Worm (Caenorhabditis elegans) whole organism, early embryonic: ENCODE measurements around the gene ubxn-5.

ENCODE experiments used
- B0310.2 ChIP-seq: sonication (generic microtip); optimal IDR thresholded peaks from 2 replicates; lab custom pipeline; 2016; ENCODE audit warnings: mild to moderate bottlenecking, missing genetic modification characterization, missing compliant biosample characterization
- F13C5.2 ChIP-seq: sonication (generic microtip); optimal IDR thresholded peaks from 2 replicates; lab custom pipeline; 2017; ENCODE audit warnings: mild to moderate bottlenecking, missing genetic modification characterization, inconsistent platforms, missing compliant biosample characterization
- aly-1 ChIP-seq: sonication (generic microtip); optimal IDR thresholded peaks from 2 replicates; lab custom pipeline; 2016; ENCODE audit warnings: missing genetic modification characterization, missing compliant biosample characterization
- ama-1 ChIP-seq: fragments of 150-350 bp; optimal IDR thresholded peaks from 2 replicates; lab custom pipeline; 2014
- ceh-13 ChIP-seq: fragments of 200-800 bp; sonication (Bioruptor generic); optimal IDR thresholded peaks from 2 replicates; lab custom pipeline; 2018; ENCODE audit warnings: mild to moderate bottlenecking, missing genetic modification characterization, missing compliant biosample characterization
- ceh-36 ChIP-seq: sonication (generic microtip); optimal IDR thresholded peaks from 2 replicates; lab custom pipeline; 2016; ENCODE audit warnings: missing genetic modification characterization, inconsistent platforms, missing compliant biosample characterization
- ets-7 ChIP-seq: sonication (generic microtip); optimal IDR thresholded peaks from 2 replicates; lab custom pipeline; 2016; ENCODE audit warnings: missing genotype, missing genetic modification characterization, missing compliant biosample characterization
- flt-1 ChIP-seq: fragments of 200-800 bp; sonication (Bioruptor generic); IDR thresholded peaks from 2 replicates; pipeline ENCODE4 v1.3.6; 2022; ENCODE audit warnings: missing genetic modification characterization, missing compliant biosample characterization
- hmbx-1 ChIP-seq: sonication (generic microtip); optimal IDR thresholded peaks from 2 replicates; lab custom pipeline; 2016; ENCODE audit warnings: mild to moderate bottlenecking, missing genetic modification characterization, missing compliant biosample characterization
- hmg-4 ChIP-seq: fragments of 200-800 bp; sonication (Bioruptor generic); optimal IDR thresholded peaks from 2 replicates; lab custom pipeline; 2018; ENCODE audit warnings: mild to moderate bottlenecking, missing genetic modification characterization, missing compliant biosample characterization
- hnd-1 ChIP-seq: sonication (generic microtip); optimal IDR thresholded peaks from 2 replicates; lab custom pipeline; 2016; ENCODE audit warnings: missing genetic modification characterization, missing compliant biosample characterization
- pes-1 ChIP-seq: fragments of 200-800 bp; sonication (Bioruptor generic); IDR thresholded peaks from 2 replicates; pipeline ENCODE4 v1.3.6; 2022; ENCODE audit warnings: missing genetic modification reagents, missing genetic modification characterization, missing compliant biosample characterization
- scrt-1 ChIP-seq: fragments of 200-800 bp; sonication (Bioruptor generic); IDR thresholded peaks from 2 replicates; pipeline ENCODE4 v1.3.6; 2022; ENCODE audit warnings: missing genetic modification characterization, missing compliant biosample characterization
- sea-1 ChIP-seq: fragments of 200-800 bp; sonication (Bioruptor generic); conservative IDR thresholded peaks from 2 replicates; pipeline ENCODE4 v1.3.6; 2022; ENCODE audit warnings: missing genetic modification characterization, missing compliant biosample characterization
- tbx-11 ChIP-seq: fragments of 200-800 bp; sonication (Bioruptor generic); IDR thresholded peaks from 2 replicates; pipeline ENCODE4 v1.3.6; 2022; ENCODE audit warnings: missing genetic modification characterization, missing compliant biosample characterization
- tbx-37 ChIP-seq: fragments of 200-800 bp; sonication (Bioruptor generic); conservative IDR thresholded peaks from 2 replicates; pipeline ENCODE4 v1.3.6; 2022; ENCODE audit warnings: missing genetic modification reagents, missing genetic modification characterization, missing compliant biosample characterization
- tra-4 ChIP-seq: sonication (generic microtip); optimal IDR thresholded peaks from 2 replicates; lab custom pipeline; 2017; ENCODE audit warnings: missing genetic modification characterization, missing compliant biosample characterization

The ubxn-5 gene

DNA sequence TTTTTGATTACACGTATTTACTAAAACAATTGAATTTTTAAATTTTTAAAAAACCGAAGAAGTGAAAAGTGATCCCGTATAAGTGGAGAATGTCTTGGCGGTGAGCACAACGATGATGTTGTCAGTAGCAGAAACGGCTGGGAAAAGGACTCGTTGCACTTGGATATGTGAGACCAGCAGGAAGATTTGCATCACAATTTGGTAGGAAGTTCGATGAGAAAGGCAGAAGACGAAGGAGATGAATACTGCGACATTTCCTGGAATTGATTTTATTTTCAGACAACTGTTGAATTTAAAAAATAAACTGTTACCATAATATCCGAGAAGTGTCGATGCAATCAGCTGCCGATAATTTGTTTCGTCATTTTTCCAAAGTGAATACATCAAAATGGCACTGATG lies 34.4 kb downstream of the ubxn-5 start, which contains the start of gene R05H5.4:
R05H5.4 (minus strand) TSS at position 101 of the 400 bp plus-strand sequence.
- TF ChIP-seq B0310.2 (tag; lab: Kevin White, UChicago) (no peak), ets-7 (tag; lab: Kevin White, UChicago) (no peak), F13C5.2 (no peak), ceh-13 (no peak), tbx-37 (GFP tag; lab: Robert Waterston, UW) (no peak), scrt-1 (GFP tag; lab: Robert Waterston, UW) (no peak), tbx-11 (no peak), tra-4 (no peak), sea-1 (no peak), hmbx-1 (no peak), aly-1 (tag; lab: Kevin White, UChicago) (no peak), ceh-36 (tag; lab: Kevin White, UChicago) (no peak), ama-1 (lab: Kevin White, UChicago) (no peak), pes-1 (no peak), flt-1 (GFP tag; lab: Robert Waterston, UW) (no peak), hnd-1 (tag; lab: Kevin White, UChicago) (no peak)

DNA sequence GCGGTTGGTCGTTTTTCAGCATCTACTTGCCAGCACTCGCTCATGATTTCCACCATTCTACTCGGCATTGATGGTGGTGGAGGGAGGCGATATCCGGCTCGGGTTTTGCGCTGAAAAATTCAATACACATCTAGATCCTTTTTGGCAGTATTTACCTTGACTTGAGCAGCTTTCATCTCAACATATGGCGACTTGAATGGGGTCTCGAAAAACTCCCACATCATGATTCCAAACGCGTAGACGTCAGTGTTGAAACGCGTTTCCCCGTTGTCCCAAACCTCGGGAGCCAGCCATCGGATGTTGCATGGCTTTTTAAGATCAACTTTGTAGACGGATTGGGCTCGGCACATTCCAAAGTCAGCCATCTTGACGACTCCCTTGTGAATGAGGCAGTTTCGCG lies 35.8 kb downstream of the ubxn-5 start:
- TF ChIP-seq B0310.2 (tag; lab: Kevin White, UChicago) (no peak), ceh-13 (no peak), tra-4 (no peak)

DNA sequence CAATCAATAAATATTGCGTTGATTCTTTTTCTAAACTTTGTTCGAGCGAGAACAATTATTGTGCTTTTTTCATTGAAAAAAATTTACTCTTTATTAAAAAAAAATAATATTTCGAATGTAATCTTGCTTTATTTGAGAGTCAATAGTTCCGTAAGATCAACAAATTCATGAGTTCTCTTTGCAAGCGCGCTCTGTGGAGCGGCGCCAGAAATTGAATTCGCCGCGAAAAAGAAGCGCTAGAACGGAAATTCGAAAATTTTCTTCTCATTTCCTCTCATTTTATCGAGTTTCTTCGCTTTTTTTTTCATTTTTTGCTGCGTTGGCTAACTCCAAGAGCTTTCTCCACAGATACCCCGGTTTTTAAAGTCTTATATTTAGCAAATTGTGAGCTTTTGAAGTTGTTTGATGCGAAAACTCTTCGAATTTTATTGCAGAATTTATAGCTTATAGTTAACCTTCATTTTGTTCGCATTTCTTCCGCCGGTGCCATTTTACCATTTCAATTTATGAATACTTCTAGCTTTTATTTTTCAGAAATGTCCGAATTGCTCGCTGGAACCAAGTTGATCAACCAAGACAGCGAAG lies 37.1 kb downstream of the ubxn-5 start, which contains the start of gene R05H5.3:
R05H5.3 (plus strand) TSS at position 535 of the 585 bp plus-strand sequence.
- no peak for TF ChIP-seq tbx-37 (GFP tag; lab: Robert Waterston, UW)
- no peak for TF ChIP-seq hmbx-1
- no peak for TF ChIP-seq pes-1
- no peak for TF ChIP-seq hmg-4 (GFP tag; lab: Kevin White, UChicago)
- TF ChIP-seq tbx-11: no peak
- TF ChIP-seq ama-1 (lab: Kevin White, UChicago): no peak
- no peak for TF ChIP-seq tra-4
- no peak for TF ChIP-seq scrt-1 (GFP tag; lab: Robert Waterston, UW)
- TF ChIP-seq ets-7 (tag; lab: Kevin White, UChicago): no peak
- no peak for TF ChIP-seq F13C5.2

DNA sequence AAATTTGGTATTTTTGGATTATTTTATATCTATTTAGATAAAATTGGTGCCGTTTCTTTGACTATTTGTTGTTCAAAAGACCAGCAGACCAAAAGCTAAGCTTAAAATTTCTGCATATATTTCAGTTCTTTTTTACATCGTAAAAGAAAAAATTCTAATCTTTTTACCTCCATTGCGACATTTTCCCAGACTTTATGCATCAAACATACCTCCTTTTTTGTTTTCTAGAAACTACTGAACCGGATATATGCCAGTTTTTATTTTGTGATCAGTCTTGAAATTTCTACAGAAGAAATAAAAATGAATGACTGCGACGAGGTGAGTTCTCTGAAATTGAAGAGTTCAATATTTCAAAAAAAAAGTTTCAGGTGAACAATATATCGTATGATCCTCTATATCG lies 39.7 kb downstream of the ubxn-5 start, which contains the start of gene srb-6:
srb-6 (plus strand) TSS at position 301 of the 400 bp plus-strand sequence.
- TF ChIP-seq hmg-4 (GFP tag; lab: Kevin White, UChicago) (no peak), tbx-11 (no peak), hmbx-1 (no peak)

DNA sequence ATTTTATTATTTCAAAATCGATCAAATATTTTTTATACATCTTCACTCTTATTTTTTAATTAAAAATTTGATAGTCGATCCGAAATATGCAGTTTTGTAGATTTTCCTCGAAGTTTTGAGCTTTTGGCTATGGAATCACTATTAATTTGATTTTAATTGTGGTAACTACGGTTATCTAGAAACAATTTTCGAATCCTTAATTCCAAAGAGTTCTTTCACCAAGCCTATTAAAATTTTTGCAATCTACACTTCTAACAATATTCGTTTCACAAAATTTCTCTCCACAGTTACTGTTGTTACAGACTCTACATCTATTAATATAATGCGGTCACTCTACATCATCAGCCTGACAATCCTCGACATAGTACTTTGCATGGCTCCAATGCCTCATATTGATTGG lies 42.1 kb downstream of the ubxn-5 start, which contains the start of gene R05H5.7:
R05H5.7 (plus strand) TSS at position 301 of the 400 bp plus-strand sequence.
- TF ChIP-seq F13C5.2: no peak
- no peak for TF ChIP-seq sea-1
- no peak for TF ChIP-seq aly-1 (tag; lab: Kevin White, UChicago)
- TF ChIP-seq hmbx-1: no peak
- no peak for TF ChIP-seq ceh-36 (tag; lab: Kevin White, UChicago)

DNA sequence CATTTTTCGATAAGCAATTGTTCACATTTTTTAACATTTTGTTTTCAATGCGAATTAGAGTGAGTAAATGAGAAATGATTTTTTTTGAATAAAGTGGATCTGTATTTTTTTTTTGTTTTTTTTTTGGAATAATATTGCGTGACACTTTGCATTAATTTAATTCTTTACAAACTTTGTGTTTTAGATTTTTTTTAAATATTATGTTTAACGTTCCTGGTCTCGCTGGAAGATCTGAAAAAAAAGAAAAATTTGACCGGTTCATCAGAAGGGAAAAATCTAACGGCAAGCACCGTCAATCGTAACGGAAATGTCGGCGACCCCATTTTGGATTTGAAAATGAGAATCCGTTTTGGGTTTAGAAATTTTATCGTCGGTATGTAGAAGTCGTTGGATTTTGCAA lies 44.9 kb downstream of the ubxn-5 start, which contains the start of gene cdc-25.4:
cdc-25.4 (minus strand) TSS at position 101 of the 400 bp plus-strand sequence.
- TF ChIP-seq scrt-1 (GFP tag; lab: Robert Waterston, UW) (no peak), F13C5.2 (no peak), ceh-36 (tag; lab: Kevin White, UChicago) (no peak), ceh-13 (no peak), tbx-11 (no peak), ama-1 (lab: Kevin White, UChicago) (no peak), ets-7 (tag; lab: Kevin White, UChicago) (no peak), hmg-4 (GFP tag; lab: Kevin White, UChicago) (no peak), pes-1 (no peak), tra-4 (no peak)

DNA sequence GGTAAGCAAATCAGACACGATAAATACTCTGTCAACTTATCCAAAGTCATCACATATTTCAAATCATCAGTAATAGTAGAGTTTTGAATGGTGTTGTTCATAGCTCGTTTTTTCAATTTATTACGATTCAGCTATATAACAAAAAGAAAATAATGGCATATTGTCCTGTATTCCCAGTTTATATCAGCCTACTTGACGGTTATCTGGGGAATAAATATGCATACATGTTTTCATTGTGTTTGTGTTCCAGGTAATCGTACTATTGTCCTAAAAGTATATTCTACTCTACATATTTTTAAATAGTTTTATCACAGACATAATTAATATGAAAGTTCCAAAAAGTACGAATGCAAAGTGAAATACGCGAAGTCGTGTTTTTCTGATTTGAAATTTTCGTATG lies 46.5 kb downstream of the ubxn-5 start, which contains the start of gene srd-2:
srd-2 (minus strand) TSS at position 101 of the 400 bp plus-strand sequence.
- TF ChIP-seq tra-4 (no peak), ama-1 (lab: Kevin White, UChicago) (no peak), hmg-4 (GFP tag; lab: Kevin White, UChicago) (no peak), ets-7 (tag; lab: Kevin White, UChicago) (no peak), hnd-1 (tag; lab: Kevin White, UChicago) (no peak), ceh-13 (no peak), flt-1 (GFP tag; lab: Robert Waterston, UW) (no peak), sea-1 (no peak), pes-1 (no peak), tbx-11 (no peak)
